Worm (Caenorhabditis elegans) whole organism, early embryonic: ENCODE data around the gene T23D5.3.

ENCODE experiments used
- F13C5.2 ChIP-seq: sonication (generic microtip); optimal IDR thresholded peaks from 2 replicates; lab custom pipeline; 2017; ENCODE audit warnings: mild to moderate bottlenecking, missing genetic modification characterization, inconsistent platforms, missing compliant biosample characterization
- ceh-13 ChIP-seq: fragments of 200-800 bp; sonication (Bioruptor generic); optimal IDR thresholded peaks from 2 replicates; lab custom pipeline; 2018; ENCODE audit warnings: mild to moderate bottlenecking, missing genetic modification characterization, missing compliant biosample characterization
- hmg-4 ChIP-seq: fragments of 200-800 bp; sonication (Bioruptor generic); optimal IDR thresholded peaks from 2 replicates; lab custom pipeline; 2018; ENCODE audit warnings: mild to moderate bottlenecking, missing genetic modification characterization, missing compliant biosample characterization
- pes-1 ChIP-seq: fragments of 200-800 bp; sonication (Bioruptor generic); IDR thresholded peaks from 2 replicates; pipeline ENCODE4 v1.3.6; 2022; ENCODE audit warnings: missing genetic modification reagents, missing genetic modification characterization, missing compliant biosample characterization

ce11 chrV:15757645-15758044, 24.2 kb upstream of the T23D5.3 start:
- no peak for TF ChIP-seq ceh-13 (GFP tag; lab: Kevin White, UChicago)
- no peak for TF ChIP-seq F13C5.2 (tag; lab: Kevin White, UChicago)
- no peak for TF ChIP-seq hmg-4 (GFP tag; lab: Kevin White, UChicago)
- TF ChIP-seq pes-1 (GFP tag; lab: Robert Waterston, UW), result no peak
